Fruit fly (Drosophila melanogaster) whole organism, pupa: Measurements from ENCODE around the gene Grik.

Source experiments
- CG12605 ChIP-seq: fragments of 200-800 bp; sonication (Bioruptor generic); IDR thresholded peaks from 2 replicates; pipeline ENCODE4 v1.3.6; 2022; ENCODE audit warnings: missing biosample characterization, missing genetic modification characterization
- CG14655 ChIP-seq: fragments of 200-800 bp; sonication (Bioruptor generic); optimal IDR thresholded peaks from 3 replicates; lab custom pipeline; 2017; ENCODE audit warnings: mild to moderate bottlenecking, missing biosample characterization, missing genetic modification reagents, missing genetic modification characterization
- CG15710 ChIP-seq: fragments of 200-800 bp; sonication (Bioruptor generic); optimal IDR thresholded peaks from 2 replicates; lab custom pipeline; 2018; ENCODE audit warnings: missing biosample characterization, mild to moderate bottlenecking, missing genetic modification characterization, moderate library complexity
- CG17806 ChIP-seq: fragments of 200-800 bp; sonication (Bioruptor generic); optimal IDR thresholded peaks from 2 replicates; lab custom pipeline; 2018; ENCODE audit warnings: missing biosample characterization, mild to moderate bottlenecking, missing genetic modification characterization, moderate library complexity
- CG32121 ChIP-seq: fragments of 200-800 bp; sonication (Bioruptor generic); IDR thresholded peaks from 2 replicates; pipeline ENCODE4 v1.3.6; 2022; ENCODE audit warnings: missing biosample characterization, missing genetic modification characterization
- CG4496 ChIP-seq: fragments of 200-800 bp; sonication (Bioruptor generic); IDR thresholded peaks from 3 replicates; pipeline ENCODE4 v1.3.6; 2022; ENCODE audit warnings: missing biosample characterization, missing genetic modification characterization
- CG8159 ChIP-seq: fragments of 200-800 bp; sonication (Bioruptor generic); optimal IDR thresholded peaks from 3 replicates; lab custom pipeline; 2018; ENCODE audit warnings: missing biosample characterization, mild to moderate bottlenecking, missing genetic modification characterization, moderate library complexity
- EcR ChIP-seq: fragments of 200-800 bp; sonication (Bioruptor generic); optimal IDR thresholded peaks from 3 replicates; lab custom pipeline; 2019; ENCODE audit warnings: missing biosample characterization, missing genetic modification characterization, mild to moderate bottlenecking, moderate library complexity, missing genetic modification reagents
- Ets98B ChIP-seq: fragments of 200-800 bp; sonication (Bioruptor generic); IDR thresholded peaks from 2 replicates; pipeline ENCODE4 v1.3.6; 2022; ENCODE audit warnings: missing biosample characterization, missing genetic modification characterization
- Pif1B ChIP-seq: fragments of 200-800 bp; sonication (Bioruptor generic); optimal IDR thresholded peaks from 3 replicates; lab custom pipeline; 2016; ENCODE audit warnings: missing biosample characterization, missing genetic modification characterization
- Snoo ChIP-seq: fragments of 200-800 bp; sonication (Bioruptor generic); optimal IDR thresholded peaks from 3 replicates; lab custom pipeline; 2017; ENCODE audit warnings: missing biosample characterization, mild to moderate bottlenecking, missing genetic modification characterization, inconsistent platforms

- TF ChIP-seq CG17806 (tag; lab: Kevin White, UChicago): no peak
- TF ChIP-seq CG8159 (tag; lab: Kevin White, UChicago): no peak
- TF ChIP-seq EcR (GFP tag; lab: Kevin White, UChicago): no peak
- TF ChIP-seq CG4496 (GFP tag; lab: Robert Waterston, UW): no peak
- no peak for TF ChIP-seq Ets98B (GFP tag; lab: Robert Waterston, UW)
- no peak for TF ChIP-seq Pif1B (GFP tag; lab: Kevin White, UChicago)
- no peak for TF ChIP-seq CG12605 (GFP tag; lab: Robert Waterston, UW)
- TF ChIP-seq CG14655: no peak
- no peak for TF ChIP-seq CG32121 (GFP tag; lab: Robert Waterston, UW)
- no peak for TF ChIP-seq CG15710 (tag; lab: Kevin White, UChicago)
- TF ChIP-seq Snoo (tag; lab: Kevin White, UChicago): no peak
Measured at dm6 chr3R:20877436-20877835, 24.3 kb upstream of the Grik start, which contains the start of gene TotZ.
